Fruit fly (Drosophila melanogaster): Measurements from ENCODE around the gene CG14572.

- TF ChIP-seq dmrt93B (GFP tag; optimal IDR thresholded peaks at IDR 0.05), result no peak
- TF ChIP-seq h (GFP tag; optimal IDR thresholded peaks at IDR 0.05), result no peak
- no peak for TF ChIP-seq br (GFP tag; optimal IDR thresholded peaks at IDR 0.05)
- TF ChIP-seq Jra (GFP tag; optimal IDR thresholded peaks at IDR 0.05), result no peak
- TF ChIP-seq jim (GFP tag; optimal IDR thresholded peaks at IDR 0.05), result no peak
- no peak for TF ChIP-seq CG32264 (GFP tag; optimal IDR thresholded peaks at IDR 0.05)
- no peak for TF ChIP-seq OdsH (GFP tag; optimal IDR thresholded peaks at IDR 0.05)
These were observed 32.5 kb downstream of the CG14572 start for dm6 chr3L:21773855-21774254.

Data from whole organism, wandering third instar larva.